Worm (Caenorhabditis elegans): ENCODE measurements around the gene C45G9.5.

The C45G9.5 gene

ce11 chrIII:5018116-5018689 lies 29.7 kb upstream of the C45G9.5 start, which contains the start of gene wip-1 (continued):
- TF ChIP-seq unc-62 (GFP tag; optimal IDR thresholded peaks at IDR 0.05 in 1 of 2) (peak in 1 of 2 experiments; percentile 99), unc-62 (tag; optimal IDR thresholded peaks at IDR 0.05) (peak; percentile 30), hif-1 (tag; optimal IDR thresholded peaks at IDR 0.05) (peak; percentile 73 to 89), spr-3 (GFP tag; optimal IDR thresholded peaks at IDR 0.05) (peak; percentile 89), skn-1 (tag; optimal IDR thresholded peaks at IDR 0.05) (no peak), R02D3.7 (tag; optimal IDR thresholded peaks at IDR 0.05) (peak; percentile 2), F10B5.3 (tag; optimal IDR thresholded peaks at IDR 0.05) (peak; percentile 93), ceh-62 (tag; optimal IDR thresholded peaks at IDR 0.05) (no peak), nhr-76 (tag; optimal IDR thresholded peaks at IDR 0.05) (peak; percentile 53), spr-1 (tag; optimal IDR thresholded peaks at IDR 0.05) (peak; percentile 96), nhr-6 (tag; optimal IDR thresholded peaks at IDR 0.05) (peak; percentile 95), madf-9 (GFP tag; conservative IDR thresholded peaks at IDR 0.05) (peak; percentile 97), nhr-237 (tag; optimal IDR thresholded peaks at IDR 0.05) (peak; percentile 60), egl-43 (GFP tag; IDR thresholded peaks at IDR 0.05) (peak; percentile 96), tag-97 (GFP tag; IDR thresholded peaks at IDR 0.05) (no peak), pha-4 (GFP tag; IDR thresholded peaks at IDR 0.05) (peak; percentile 96), pha-4 (tag; optimal IDR thresholded peaks at IDR 0.05) (peak; percentile 73), sdz-12 (GFP tag; optimal IDR thresholded peaks at IDR 0.05) (peak; percentile 33), F37D6.2 (tag; optimal IDR thresholded peaks at IDR 0.05) (peak; percentile 95), ceh-32 (tag; optimal IDR thresholded peaks at IDR 0.05; ENCODE audit: poor library complexity) (peak; percentile 69), F26F4.8 (GFP tag; conservative IDR thresholded peaks at IDR 0.05) (no peak), nhr-10 (tag; optimal IDR thresholded peaks at IDR 0.05) (peak; percentile 44), lin-29 (GFP tag; IDR thresholded peaks at IDR 0.05) (peak; percentile 91), vab-7 (GFP tag; IDR thresholded peaks at IDR 0.05) (peak; percentile 88), D1046.2 (GFP tag; IDR thresholded peaks at IDR 0.05) (peak; percentile 74; the same call in 1 of the 2 replicates), mxl-2 (GFP tag; conservative IDR thresholded peaks at IDR 0.05) (peak; percentile 62), dpl-1 (GFP tag; optimal IDR thresholded peaks at IDR 0.05) (peak; percentile 95), mep-1 (tag; optimal IDR thresholded peaks at IDR 0.05) (peak; percentile 99), daf-12 (tag; optimal IDR thresholded peaks at IDR 0.05) (no peak), daf-19 (GFP tag; conservative IDR thresholded peaks at IDR 0.05) (peak; percentile 95), daf-16 (GFP tag; optimal IDR thresholded peaks at IDR 0.05) (peak; percentile 95 to 97), daf-16 (tag; optimal IDR thresholded peaks at IDR 0.05) (peak; percentile 97), nhr-11 (tag; optimal IDR thresholded peaks at IDR 0.05) (peak; percentile 98), hlh-30 (tag; optimal IDR thresholded peaks at IDR 0.05; ENCODE audit: insufficient read depth) (peak; percentile 94), mdt-29 (GFP tag; IDR thresholded peaks at IDR 0.05) (peak; percentile 82), lin-1 (GFP tag; IDR thresholded peaks at IDR 0.05) (peak; percentile 96), F49E8.2 (tag; optimal IDR thresholded peaks at IDR 0.05; ENCODE audit: borderline replicate concordance) (peak; percentile 96), hlh-11 (tag; optimal IDR thresholded peaks at IDR 0.05) (peak; percentile 98), fos-1 (tag; optimal IDR thresholded peaks at IDR 0.05) (peak; percentile 44), T26A8.4 (GFP tag; IDR thresholded peaks at IDR 0.05) (peak; percentile 98), lin-15B (tag; optimal IDR thresholded peaks at IDR 0.05) (peak; percentile 65), lin-38 (GFP tag; IDR thresholded peaks at IDR 0.05) (peak; percentile 95), dmd-8 (GFP tag; IDR thresholded peaks at IDR 0.05) (peak; percentile 76; the same call in 1 of the 2 replicates), zip-11 (GFP tag; IDR thresholded peaks at IDR 0.05) (no peak), gei-8 (GFP tag; optimal IDR thresholded peaks at IDR 0.05) (peak; percentile 11), ceh-82 (tag; optimal IDR thresholded peaks at IDR 0.05) (no peak), nhr-25 (tag; optimal IDR thresholded peaks at IDR 0.05; ENCODE audit: borderline replicate concordance, insufficient read depth) (peak; percentile 95), nhr-102 (tag; optimal IDR thresholded peaks at IDR 0.05) (peak; percentile 97), duxl-1 (tag; optimal IDR thresholded peaks at IDR 0.05; ENCODE audit: poor library complexity) (peak; percentile 94), mdl-1 (tag; optimal IDR thresholded peaks at IDR 0.05) (peak; percentile 20 to 82), lsy-2 (tag; optimal IDR thresholded peaks at IDR 0.05) (peak; percentile 88 to 97)
